Worm (Caenorhabditis elegans): Measurements from ENCODE around the gene pat-3.

pat-3 gene

ce11 chrIII:3887586-3887985, 26.4 kb downstream of the pat-3 start (continued):
- peak; percentile 79 for TF ChIP-seq pha-4 (tag; optimal IDR thresholded peaks at IDR 0.05)

DNA sequence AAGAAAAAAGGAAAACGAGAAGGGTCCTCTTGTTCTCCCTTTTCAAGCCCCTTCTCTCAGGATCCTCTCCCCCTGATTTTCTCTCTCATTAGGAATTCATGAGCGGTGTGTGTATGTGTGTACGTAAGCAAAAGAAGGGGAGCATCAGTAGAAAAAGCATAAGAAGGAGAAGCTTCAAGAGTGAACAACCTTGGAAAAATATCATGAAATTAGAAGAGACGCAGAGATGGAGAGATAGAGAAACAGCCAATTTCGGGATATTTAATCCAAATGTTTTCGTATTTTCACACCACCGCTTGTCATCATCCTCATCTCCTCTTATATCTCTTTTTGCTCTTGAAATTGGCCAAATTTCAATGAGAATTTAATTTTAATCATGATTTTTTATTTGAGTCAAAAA, 30.8 kb downstream of the pat-3 start:
- no peak for TF ChIP-seq skn-1 (tag; optimal IDR thresholded peaks at IDR 0.05)
- no peak for TF ChIP-seq ztf-11 (tag; optimal IDR thresholded peaks at IDR 0.05)
- no peak for TF ChIP-seq fkh-2 (tag; optimal IDR thresholded peaks at IDR 0.05)
- TF ChIP-seq sea-2 (GFP tag; optimal IDR thresholded peaks at IDR 0.05) = no peak
- TF ChIP-seq pha-4 (tag; optimal IDR thresholded peaks at IDR 0.05) = no peak
- TF ChIP-seq ceh-9 (tag; optimal IDR thresholded peaks at IDR 0.05) = no peak
- no peak for TF ChIP-seq tbx-2 (tag; optimal IDR thresholded peaks at IDR 0.05)
- no peak for TF ChIP-seq R02D3.7 (tag; optimal IDR thresholded peaks at IDR 0.05)

- TF ChIP-seq pha-4 (tag; optimal IDR thresholded peaks at IDR 0.05) (peak; percentile 26), unc-39 (tag; optimal IDR thresholded peaks at IDR 0.05) (no peak)
These were observed 34.8 kb downstream of the pat-3 start for ce11 chrIII:3878986-3879756.

- TF ChIP-seq elt-1 (tag; optimal IDR thresholded peaks at IDR 0.05) = no peak
- TF ChIP-seq pqm-1 (tag; optimal IDR thresholded peaks at IDR 0.05) = peak; percentile 60
- peak; percentile 61 for TF ChIP-seq elt-2 (tag; optimal IDR thresholded peaks at IDR 0.05)
- peak; percentile 47 for TF ChIP-seq nhr-25 (tag; optimal IDR thresholded peaks at IDR 0.05)
- TF ChIP-seq unc-62 (GFP tag; optimal IDR thresholded peaks at IDR 0.05) = no peak
These were observed 37.6 kb downstream of the pat-3 start for ce11 chrIII:3876197-3876897.

DNA sequence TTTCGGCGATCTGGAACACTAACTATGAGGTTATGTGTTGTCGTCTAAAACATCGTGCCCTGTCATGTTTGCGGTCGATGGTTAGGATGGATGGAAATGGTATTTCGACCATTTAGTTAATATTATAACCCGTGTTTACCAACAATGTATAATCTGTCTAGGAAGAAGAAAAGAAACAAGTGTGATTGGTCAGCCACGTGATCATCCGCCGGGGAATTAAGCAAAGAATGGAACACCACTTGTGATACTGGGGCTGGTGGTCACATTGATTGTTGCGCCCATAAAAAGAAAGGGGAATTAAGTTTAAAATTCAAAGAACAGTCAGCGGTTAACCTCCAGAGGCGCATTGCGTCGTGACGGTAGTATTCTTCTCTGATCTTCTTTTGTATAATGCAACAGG, 38.3 kb downstream of the pat-3 start:
- TF ChIP-seq skn-1 (tag; optimal IDR thresholded peaks at IDR 0.05) = no peak
- no peak for TF ChIP-seq tbx-2 (tag; optimal IDR thresholded peaks at IDR 0.05)
- no peak for TF ChIP-seq egl-27 (tag; optimal IDR thresholded peaks at IDR 0.05)
- no peak for TF ChIP-seq sea-2 (GFP tag; optimal IDR thresholded peaks at IDR 0.05)
- no peak for TF ChIP-seq ztf-4 (tag; optimal IDR thresholded peaks at IDR 0.05)
- TF ChIP-seq nhr-12 (tag; optimal IDR thresholded peaks at IDR 0.05) = no peak
- TF ChIP-seq ceh-16 (tag; optimal IDR thresholded peaks at IDR 0.05) = no peak
- TF ChIP-seq ceh-9 (tag; optimal IDR thresholded peaks at IDR 0.05) = no peak
- no peak for TF ChIP-seq ama-1 (optimal IDR thresholded peaks at IDR 0.05)
- TF ChIP-seq nfya-1 (tag; optimal IDR thresholded peaks at IDR 0.05; ENCODE audit: insufficient read depth) = no peak
- TF ChIP-seq aly-2 (tag; optimal IDR thresholded peaks at IDR 0.05) = no peak
- no peak for TF ChIP-seq nhr-77 (tag; optimal IDR thresholded peaks at IDR 0.05)
- no peak for TF ChIP-seq elt-1 (tag; optimal IDR thresholded peaks at IDR 0.05)
- TF ChIP-seq lsy-12 (tag; optimal IDR thresholded peaks at IDR 0.05) = no peak
- TF ChIP-seq lin-15B (tag; optimal IDR thresholded peaks at IDR 0.05) = no peak
- no peak for TF ChIP-seq fos-1 (tag; optimal IDR thresholded peaks at IDR 0.05)
- no peak for TF ChIP-seq elt-3 (tag; optimal IDR thresholded peaks at IDR 0.05)
- TF ChIP-seq nhr-43 (tag; optimal IDR thresholded peaks at IDR 0.05; ENCODE audit: poor library complexity, severe bottlenecking) = peak; percentile 53
- no peak for TF ChIP-seq zag-1 (tag; optimal IDR thresholded peaks at IDR 0.05)
- TF ChIP-seq egl-5 (tag; optimal IDR thresholded peaks at IDR 0.05) = peak; percentile 56
- TF ChIP-seq nhr-28 (tag; optimal IDR thresholded peaks at IDR 0.05) = no peak
- TF ChIP-seq mdl-1 (tag; optimal IDR thresholded peaks at IDR 0.05) = no peak
- TF ChIP-seq nhr-25 (tag; optimal IDR thresholded peaks at IDR 0.05) = peak; percentile 69
- TF ChIP-seq hmg-11 (tag; optimal IDR thresholded peaks at IDR 0.05) = no peak
- TF ChIP-seq nhr-76 (tag; optimal IDR thresholded peaks at IDR 0.05) = no peak
- no peak for TF ChIP-seq nhr-237 (tag; optimal IDR thresholded peaks at IDR 0.05)
- no peak for TF ChIP-seq snpc-4 (tag; optimal IDR thresholded peaks at IDR 0.05)
- peak; percentile 55 for TF ChIP-seq pha-4 (tag; optimal IDR thresholded peaks at IDR 0.05)
- no peak for TF ChIP-seq fkh-2 (tag; optimal IDR thresholded peaks at IDR 0.05)
- TF ChIP-seq ceh-82 (tag; optimal IDR thresholded peaks at IDR 0.05) = no peak
- TF ChIP-seq nhr-67 (tag; optimal IDR thresholded peaks at IDR 0.05) = no peak
- TF ChIP-seq unc-62 (GFP tag; optimal IDR thresholded peaks at IDR 0.05) = no peak
- no peak for TF ChIP-seq nhr-11 (tag; optimal IDR thresholded peaks at IDR 0.05)
- peak; percentile 58 for TF ChIP-seq elt-2 (tag; optimal IDR thresholded peaks at IDR 0.05)
- TF ChIP-seq mml-1 (tag; optimal IDR thresholded peaks at IDR 0.05) = no peak
- TF ChIP-seq pqm-1 (tag; optimal IDR thresholded peaks at IDR 0.05) = no peak
- TF ChIP-seq nhr-23 (tag; optimal IDR thresholded peaks at IDR 0.05) = peak; percentile 43
- TF ChIP-seq jun-1 (tag; optimal IDR thresholded peaks at IDR 0.05) = no peak
- no peak for TF ChIP-seq ZK546.5 (tag; optimal IDR thresholded peaks at IDR 0.05)
- TF ChIP-seq lin-39 (tag; optimal IDR thresholded peaks at IDR 0.05) = no peak
